Worm (Caenorhabditis elegans) whole organism, L4 larva: ENCODE results near the gene srz-1.
A peak's percentile ranks its signal among the peaks of the same experiment; 100 is the strongest.

ENCODE experiments used
- F37D6.2 ChIP-seq: sonication (generic microtip); optimal IDR thresholded peaks from 2 replicates; lab custom pipeline; 2016; ENCODE audit warnings: mild to moderate bottlenecking, missing genetic modification characterization, missing compliant biosample characterization
- T20F7.1 ChIP-seq: fragments of 200-800 bp; sonication (Bioruptor generic); optimal IDR thresholded peaks from 2 replicates; lab custom pipeline; 2018; ENCODE audit warnings: mild to moderate bottlenecking, missing genetic modification characterization, missing compliant biosample characterization
- Y48G9A.11 ChIP-seq: fragments of 200-800 bp; sonication (Bioruptor generic); IDR thresholded peaks from 2 replicates; pipeline ENCODE4 v1.3.6; 2022; ENCODE audit warnings: missing genetic modification reagents, missing genetic modification characterization, missing compliant biosample characterization
- Y5F2A.4 ChIP-seq: fragments of 200-800 bp; sonication (Bioruptor generic); optimal IDR thresholded peaks from 2 replicates; lab custom pipeline; 2018; ENCODE audit warnings: mild to moderate bottlenecking, missing genetic modification characterization, missing compliant biosample characterization
- ZK337.2 ChIP-seq: fragments of 200-800 bp; sonication (Bioruptor generic); IDR thresholded peaks from 2 replicates; pipeline ENCODE4 v1.3.6; 2022; ENCODE audit warnings: missing genetic modification reagents, missing genetic modification characterization, missing compliant biosample characterization
- ZK546.5 ChIP-seq, 2 experiments: sonication (generic microtip); optimal IDR thresholded peaks; 2 replicates each; lab custom pipeline; 2017; ENCODE audit warnings: missing biosample characterization in 2 of 2, missing genetic modification characterization in 2 of 2
- aha-1 ChIP-seq: fragments of 150-350 bp; peaks from one replicate; lab custom pipeline; 2014; ENCODE audit warnings: missing biosample characterization, missing genetic modification characterization
- aly-2 ChIP-seq: sonication (generic microtip); optimal IDR thresholded peaks from 2 replicates; lab custom pipeline; 2018; ENCODE audit warnings: missing biosample characterization, missing genetic modification characterization
- attf-4 ChIP-seq: sonication (generic microtip); optimal IDR thresholded peaks from 3 replicates; lab custom pipeline; 2017; ENCODE audit warnings: missing biosample characterization, missing genetic modification characterization
- ceh-28 ChIP-seq: fragments of 150-350 bp; optimal IDR thresholded peaks from 2 replicates; lab custom pipeline; 2014; ENCODE audit warnings: missing biosample characterization, missing genetic modification reagents, missing genetic modification characterization
- ceh-44 ChIP-seq: fragments of 200-800 bp; sonication (Bioruptor generic); IDR thresholded peaks from 2 replicates; pipeline ENCODE4 v1.3.6; 2022; ENCODE audit warnings: missing genetic modification reagents, missing genetic modification characterization, missing compliant biosample characterization
- ceh-62 ChIP-seq: sonication (generic microtip); optimal IDR thresholded peaks from 2 replicates; lab custom pipeline; 2017; ENCODE audit warnings: missing biosample characterization, missing genetic modification characterization
- ceh-82 ChIP-seq: sonication (generic microtip); optimal IDR thresholded peaks from 2 replicates; lab custom pipeline; 2017; ENCODE audit warnings: missing biosample characterization, missing genetic modification characterization
- cey-2 ChIP-seq: sonication (generic microtip); optimal IDR thresholded peaks from 3 replicates; lab custom pipeline; 2017; ENCODE audit warnings: missing genetic modification characterization, mild to moderate bottlenecking, missing compliant biosample characterization, antibody characterized with exemption, borderline replicate concordance; ENCODE audit not compliant: insufficient read depth
- ctbp-1 ChIP-seq: fragments of 200-800 bp; sonication (Bioruptor generic); IDR thresholded peaks from 2 replicates; pipeline ENCODE4 v1.3.6; 2022; ENCODE audit warnings: missing genetic modification reagents, missing genetic modification characterization, missing compliant biosample characterization
- daf-12 ChIP-seq: fragments of 150-350 bp; optimal IDR thresholded peaks from 2 replicates; lab custom pipeline; 2014; ENCODE audit warnings: missing biosample characterization, missing genetic modification reagents, missing genetic modification characterization
- dmd-6 ChIP-seq: fragments of 200-800 bp; sonication (Bioruptor generic); IDR thresholded peaks from 2 replicates; pipeline ENCODE4 v1.3.6; 2022; ENCODE audit warnings: missing genetic modification reagents, missing genetic modification characterization, missing compliant biosample characterization
- fkh-10 ChIP-seq: fragments of 150-350 bp; optimal IDR thresholded peaks from 2 replicates; lab custom pipeline; 2014; ENCODE audit warnings: missing biosample characterization, missing genetic modification reagents, missing genetic modification characterization
- hmg-1.1 ChIP-seq: fragments of 200-800 bp; sonication (Bioruptor generic); IDR thresholded peaks from 2 replicates; pipeline ENCODE4 v1.3.6; 2022; ENCODE audit warnings: missing genetic modification reagents, missing genetic modification characterization, missing compliant biosample characterization
- lir-3 ChIP-seq: sonication (generic microtip); optimal IDR thresholded peaks from 2 replicates; lab custom pipeline; 2016; ENCODE audit warnings: mild to moderate bottlenecking, missing genetic modification characterization, missing compliant biosample characterization
- madf-5 ChIP-seq, 2 experiments: fragments of 200-800 bp; sonication (Bioruptor generic); IDR thresholded peaks; 2 replicates each; pipeline ENCODE4 v1.3.6; 2022; ENCODE audit warnings: missing compliant biosample characterization in 2 of 2, missing genetic modification characterization in 2 of 2
- mdl-1 ChIP-seq, 2 experiments: fragments of 150-350 bp in 1 of 2; sonication (generic microtip) in 1 of 2; optimal IDR thresholded peaks; 2 replicates each; lab custom pipeline; 2014 to 2017; ENCODE audit warnings: missing biosample characterization in 2 of 2, missing genetic modification characterization in 2 of 2
- mep-1 ChIP-seq: fragments of 150-350 bp; sonication (generic microtip); optimal IDR thresholded peaks from 3 replicates; lab custom pipeline; 2014; ENCODE audit warnings: missing biosample characterization, missing genetic modification characterization
- mes-2 ChIP-seq: sonication (generic microtip); optimal IDR thresholded peaks from 2 replicates; lab custom pipeline; 2016; ENCODE audit warnings: missing genotype, mild to moderate bottlenecking, missing genetic modification characterization, missing compliant biosample characterization; ENCODE audit not compliant: poor library complexity, severe bottlenecking
- nhr-237 ChIP-seq: sonication (generic microtip); optimal IDR thresholded peaks from 2 replicates; lab custom pipeline; 2017; ENCODE audit warnings: missing biosample characterization, missing genetic modification characterization
- nhr-41 ChIP-seq: fragments of 200-800 bp; sonication (Bioruptor generic); IDR thresholded peaks from 2 replicates; pipeline ENCODE4 v1.3.6; 2022; ENCODE audit warnings: missing genetic modification reagents, missing genetic modification characterization, missing compliant biosample characterization
- nhr-48 ChIP-seq: sonication (generic microtip); optimal IDR thresholded peaks from 2 replicates; lab custom pipeline; 2016; ENCODE audit warnings: mild to moderate bottlenecking, missing genetic modification characterization, missing compliant biosample characterization
- nhr-77 ChIP-seq: fragments of 150-350 bp; optimal IDR thresholded peaks from 2 replicates; lab custom pipeline; 2014; ENCODE audit warnings: missing biosample characterization, missing genetic modification characterization
- php-3 ChIP-seq: fragments of 200-800 bp; sonication (Bioruptor generic); IDR thresholded peaks from 2 replicates; pipeline ENCODE4 v1.3.6; 2022; ENCODE audit warnings: missing genetic modification reagents, missing genetic modification characterization, missing compliant biosample characterization
- saeg-2 ChIP-seq: fragments of 200-800 bp; sonication (Bioruptor generic); IDR thresholded peaks from 2 replicates; pipeline ENCODE4 v1.3.6; 2022; ENCODE audit warnings: missing genetic modification reagents, missing genetic modification characterization, missing compliant biosample characterization
- skn-1 ChIP-seq: fragments of 150-350 bp; optimal IDR thresholded peaks from 2 replicates; lab custom pipeline; 2014; ENCODE audit warnings: missing biosample characterization, missing genetic modification characterization
- snpc-1.2 ChIP-seq: fragments of 200-800 bp; sonication (Bioruptor generic); IDR thresholded peaks from 2 replicates; pipeline ENCODE4 v1.3.6; 2022; ENCODE audit warnings: missing genetic modification reagents, missing genetic modification characterization, missing compliant biosample characterization
- spr-3 ChIP-seq: fragments of 200-800 bp; sonication (Bioruptor generic); optimal IDR thresholded peaks from 2 replicates; lab custom pipeline; 2018; ENCODE audit warnings: mild to moderate bottlenecking, missing genetic modification characterization, missing compliant biosample characterization
- unc-130 ChIP-seq: sonication (generic microtip); optimal IDR thresholded peaks from 2 replicates; lab custom pipeline; 2016; ENCODE audit warnings: missing genetic modification reagents, missing genetic modification characterization, missing compliant biosample characterization
- unc-62 ChIP-seq, 3 experiments: fragments of 150-350 bp in 1 of 3; sonication (generic microtip); optimal IDR thresholded peaks in 2 of 3; peaks in 1 of 3; 1 replicate in 1 of 3; 2 replicates in 2 of 3; lab custom pipeline; 2014 to 2017; ENCODE audit warnings: missing biosample characterization in 3 of 3, missing genetic modification characterization in 3 of 3, missing genetic modification reagents in 3 of 3, missing genotype in 1 of 3
- zag-1 ChIP-seq: fragments of 150-350 bp; optimal IDR thresholded peaks from 2 replicates; lab custom pipeline; 2014; ENCODE audit warnings: missing biosample characterization, missing genetic modification characterization
- zfp-2 ChIP-seq: sonication (generic microtip); optimal IDR thresholded peaks from 2 replicates; lab custom pipeline; 2016; ENCODE audit warnings: mild to moderate bottlenecking, missing genetic modification characterization, missing compliant biosample characterization

Gene srz-1

DNA sequence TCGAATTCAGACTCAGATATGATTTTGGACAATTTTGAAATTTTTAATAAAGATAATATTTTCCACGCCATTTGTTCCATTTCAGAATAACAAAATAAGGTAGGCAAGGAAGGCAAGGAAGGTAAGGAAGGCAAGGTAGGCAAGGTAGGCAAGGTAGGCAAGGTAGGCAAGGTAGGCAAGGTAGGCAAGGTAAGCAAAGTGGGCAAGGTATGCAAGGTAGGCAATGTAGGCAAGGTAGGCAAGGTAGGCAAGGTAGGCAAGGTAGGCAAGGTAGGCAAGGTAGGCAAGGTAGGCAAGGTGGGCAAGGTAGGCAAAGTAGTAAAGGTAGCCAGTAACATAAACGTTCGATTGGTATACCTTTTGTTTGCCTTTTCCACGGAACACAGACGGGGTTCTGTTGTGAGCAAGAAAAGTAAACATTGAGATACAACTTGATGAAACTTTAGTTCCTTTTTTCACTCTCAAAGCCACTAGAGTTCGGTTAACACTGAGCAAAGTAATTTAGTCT is 24.2 kb downstream of the srz-1 start, which contains the start of gene Y70C5C.1:
Y70C5C.1 (plus strand) TSS at position 458 of the 508 bp plus-strand sequence.
- TF ChIP-seq mes-2 (tag; lab: Kevin White, UChicago) (no peak), zfp-2 (tag; lab: Kevin White, UChicago) (no peak), aly-2 (tag; lab: Kevin White, UChicago) (no peak), unc-130 (no peak), attf-4 (tag; lab: Kevin White, UChicago) (no peak)

DNA sequence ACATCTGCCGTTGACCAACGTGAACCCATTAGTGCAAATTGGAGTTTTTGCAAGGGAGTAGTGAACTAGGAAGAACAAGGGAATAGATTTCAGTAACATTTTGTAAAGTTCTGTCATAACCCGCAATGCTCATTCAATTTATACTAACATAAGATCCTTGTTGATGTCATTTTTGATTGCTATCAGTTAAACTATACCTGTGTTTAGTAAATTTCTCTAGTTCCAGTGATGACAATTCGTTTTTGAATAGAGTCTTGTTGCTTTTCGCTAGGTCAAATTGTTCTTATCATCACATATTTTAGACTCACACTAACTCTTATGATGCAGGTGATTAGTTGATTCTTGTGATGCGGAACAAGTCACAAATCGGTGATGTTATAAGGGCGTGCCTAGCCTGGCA is 30.9 kb downstream of the srz-1 start, which contains the start of gene clec-9:
clec-9 (minus strand) TSS at position 101 of the 400 bp plus-strand sequence.
- no peak for TF ChIP-seq ZK337.2 (GFP tag; lab: Robert Waterston, UW)
- TF ChIP-seq skn-1 (tag; lab: Kevin White, UChicago), result no peak
- no peak for TF ChIP-seq cey-2
- no peak for TF ChIP-seq hmg-1.1 (GFP tag; lab: Robert Waterston, UW)
- TF ChIP-seq php-3 (GFP tag; lab: Robert Waterston, UW), result no peak
- TF ChIP-seq Y48G9A.11 (GFP tag; lab: Robert Waterston, UW), result no peak
- no peak for TF ChIP-seq nhr-48 (tag; lab: Kevin White, UChicago)
- no peak for TF ChIP-seq nhr-77 (tag; lab: Kevin White, UChicago)
- no peak for TF ChIP-seq nhr-41
- no peak for TF ChIP-seq mdl-1 (tag; optimal IDR thresholded peaks at IDR 0.05; lab: Kevin White, UChicago)
- TF ChIP-seq dmd-6 (GFP tag; lab: Robert Waterston, UW), result no peak
- no peak for TF ChIP-seq fkh-10
- no peak for TF ChIP-seq ceh-44 (GFP tag; lab: Robert Waterston, UW)
- TF ChIP-seq saeg-2, result no peak
- no peak for TF ChIP-seq F37D6.2 (tag; lab: Kevin White, UChicago)
- no peak for TF ChIP-seq nhr-237 (tag; lab: Kevin White, UChicago)
- TF ChIP-seq ctbp-1, result no peak
- no peak for TF ChIP-seq ceh-28 (tag; lab: Kevin White, UChicago)
- no peak for TF ChIP-seq ceh-82 (tag; lab: Kevin White, UChicago)

DNA sequence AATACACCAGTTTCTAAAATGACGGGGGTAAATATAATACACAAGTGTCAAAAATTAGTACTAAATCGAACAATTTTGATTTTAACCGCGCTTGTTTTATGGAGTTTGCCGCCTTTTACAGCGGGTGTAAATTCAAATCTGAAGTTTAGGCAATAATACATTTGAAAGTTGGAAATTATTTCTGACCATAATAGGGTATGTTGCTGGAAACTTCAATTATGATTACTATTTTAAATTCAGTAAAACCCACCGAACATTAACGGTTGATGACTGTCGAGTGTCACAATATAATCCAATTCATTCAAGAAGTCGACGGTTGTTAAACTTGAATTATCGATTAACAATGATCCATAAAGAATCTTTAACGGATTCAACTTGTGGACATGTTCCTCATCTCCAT is 38.1 kb downstream of the srz-1 start:
- TF ChIP-seq aly-2 (tag; lab: Kevin White, UChicago) (no peak), ZK546.5 (tag; optimal IDR thresholded peaks at IDR 0.05; lab: Kevin White, UChicago) (no peak), zfp-2 (tag; lab: Kevin White, UChicago) (no peak), lir-3 (no peak), T20F7.1 (GFP tag; lab: Kevin White, UChicago) (no peak), unc-130 (no peak), mep-1 (tag; lab: Kevin White, UChicago) (no peak), spr-3 (no peak), zag-1 (tag; lab: Kevin White, UChicago) (no peak), ceh-62 (tag; lab: Kevin White, UChicago) (no peak), aha-1 (tag; lab: Kevin White, UChicago) (peak; percentile 22), snpc-1.2 (no peak), madf-5 (GFP tag; IDR thresholded peaks at IDR 0.05; lab: Robert Waterston, UW) (no peak), Y5F2A.4 (no peak), unc-62 (GFP tag; optimal IDR thresholded peaks at IDR 0.05 in 1 of 2; lab: Kevin White, UChicago) (peak in 1 of 2 experiments; percentile 93), unc-62 (tag; optimal IDR thresholded peaks at IDR 0.05; lab: Kevin White, UChicago) (no peak)

DNA sequence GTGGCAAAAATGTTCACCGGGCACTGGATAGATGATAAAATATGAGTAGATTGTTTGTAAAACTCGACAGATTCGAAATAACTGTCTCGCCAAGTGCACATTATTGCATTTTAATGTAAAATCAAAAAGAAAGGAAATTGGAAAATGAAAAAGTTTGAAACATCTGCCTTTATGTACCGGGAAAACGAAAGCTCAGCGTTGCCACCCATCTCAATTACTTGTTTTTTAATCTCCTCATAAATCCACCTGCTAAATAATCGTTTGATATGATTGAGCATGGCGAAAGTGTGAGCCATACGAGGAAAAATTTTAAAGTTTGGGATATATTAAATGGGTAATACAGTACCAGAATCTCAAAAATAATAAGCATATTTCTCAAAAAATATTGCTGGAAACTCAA is 40.9 kb downstream of the srz-1 start, which contains the start of gene srh-137:
srh-137 (minus strand) TSS at position 101 of the 400 bp plus-strand sequence.
- TF ChIP-seq daf-12 (tag; lab: Kevin White, UChicago) (no peak), mep-1 (tag; lab: Kevin White, UChicago) (no peak)
- TF ChIP-seq, all 104 proteins: peak for 0
